Fruit fly (Drosophila melanogaster) S2 (cell line): Measurements from ENCODE around the gene Rbp1.

Source experiments
- CG8478 ChIP-seq: fragments of >200 bp; optimal IDR thresholded peaks from 2 replicates; lab custom pipeline; 2018
- CTCF ChIP-seq, 2 experiments: fragments of >200 bp; optimal IDR thresholded peaks; 2 replicates each; lab custom pipeline; 2018

DNA sequence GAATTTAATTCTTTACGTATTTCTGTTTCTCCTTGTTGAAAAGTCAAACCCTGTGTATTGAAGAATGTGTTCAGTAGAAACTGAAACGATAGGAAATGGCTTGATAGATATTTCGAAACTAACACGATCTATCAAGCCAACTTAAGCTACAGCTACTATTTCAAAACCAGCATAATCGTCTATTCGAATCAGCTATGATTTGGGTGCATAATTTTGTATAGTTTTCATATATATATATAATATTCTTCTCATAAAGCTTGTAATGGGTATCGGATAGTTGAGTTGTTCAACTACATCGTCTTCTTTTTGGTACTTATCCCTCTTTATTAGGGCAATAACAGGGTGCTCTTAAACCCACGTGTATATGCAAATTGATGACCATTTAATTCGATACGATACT is 48.3 kb upstream of the Rbp1 start, which contains the start of gene tomboy20:
- no peak for TF ChIP-seq CG8478 (lab: Kevin White, UChicago)
- no peak for TF ChIP-seq CTCF (optimal IDR thresholded peaks at IDR 0.05; lab: Kevin White, UChicago)
